Worm (Caenorhabditis elegans): ENCODE results near the gene ttll-15.

The ttll-15 gene

DNA sequence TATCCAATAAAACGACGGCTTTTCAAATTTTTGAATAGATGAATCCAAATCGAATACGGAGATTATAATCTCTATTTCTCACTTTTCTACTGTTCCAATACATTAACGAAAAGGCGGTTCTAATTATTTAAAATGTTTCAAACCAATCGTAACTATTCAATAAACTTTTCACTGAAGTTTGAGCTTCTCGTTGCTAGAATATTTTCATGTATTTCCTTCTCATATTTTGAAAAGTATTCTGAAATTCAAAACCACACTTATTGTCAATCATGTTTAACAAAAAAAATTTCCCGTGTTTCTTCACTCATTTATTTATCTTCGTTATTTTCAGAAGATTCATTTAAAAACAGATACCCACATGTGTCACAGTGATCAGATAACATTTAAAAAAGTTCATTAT is 44.5 kb downstream of the ttll-15 start, which contains the start of gene F15H10.8:
TSS of gene F15H10.8 (minus strand) at position 101 of the 400 bp plus-strand sequence.
- TF ChIP-seq eor-1 (tag; optimal IDR thresholded peaks at IDR 0.05) (no peak), unc-39 (tag; optimal IDR thresholded peaks at IDR 0.05) (no peak), snpc-4 (tag; optimal IDR thresholded peaks at IDR 0.05) (no peak), ZK546.5 (tag; optimal IDR thresholded peaks at IDR 0.05) (no peak), nhr-43 (tag; optimal IDR thresholded peaks at IDR 0.05; ENCODE audit: poor library complexity, severe bottlenecking) (no peak), ceh-82 (tag; optimal IDR thresholded peaks at IDR 0.05) (no peak), nhr-25 (tag; optimal IDR thresholded peaks at IDR 0.05) (no peak), ceh-28 (tag; optimal IDR thresholded peaks at IDR 0.05) (no peak), nhr-28 (tag; optimal IDR thresholded peaks at IDR 0.05) (no peak), egl-27 (tag; optimal IDR thresholded peaks at IDR 0.05) (no peak), fkh-10 (GFP tag; optimal IDR thresholded peaks at IDR 0.05) (no peak), elt-3 (tag; optimal IDR thresholded peaks at IDR 0.05) (no peak), ceh-16 (tag; optimal IDR thresholded peaks at IDR 0.05) (no peak), unc-62 (GFP tag; optimal IDR thresholded peaks at IDR 0.05) (no peak), hmg-11 (tag; optimal IDR thresholded peaks at IDR 0.05) (no peak), zag-1 (tag; optimal IDR thresholded peaks at IDR 0.05) (no peak), aly-2 (tag; optimal IDR thresholded peaks at IDR 0.05) (no peak)

DNA sequence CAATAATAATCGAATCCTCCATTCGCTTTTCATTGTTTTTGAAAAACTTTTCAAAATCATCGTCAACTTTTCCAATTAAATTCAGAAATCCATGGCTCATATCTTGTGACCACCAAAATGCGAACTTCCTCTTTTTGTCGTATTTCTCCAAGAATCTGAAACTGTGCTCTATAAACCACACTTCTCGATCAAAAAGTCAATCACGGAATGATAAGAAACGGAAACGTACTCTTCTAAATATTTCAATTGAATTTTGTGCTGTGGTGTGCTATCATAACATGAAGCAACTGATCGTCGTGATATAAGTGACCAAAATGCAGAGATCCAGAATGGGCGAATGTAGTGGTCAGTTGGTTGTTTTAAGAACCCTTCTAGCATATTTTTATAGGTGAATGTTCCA is 46.4 kb downstream of the ttll-15 start:
- TF ChIP-seq egl-5 (tag; optimal IDR thresholded peaks at IDR 0.05) (no peak), elt-3 (tag; optimal IDR thresholded peaks at IDR 0.05) (no peak), elt-1 (tag; optimal IDR thresholded peaks at IDR 0.05) (no peak), nhr-12 (tag; optimal IDR thresholded peaks at IDR 0.05) (no peak), lin-39 (tag; optimal IDR thresholded peaks at IDR 0.05) (no peak), nhr-67 (tag; optimal IDR thresholded peaks at IDR 0.05) (no peak), lsy-12 (tag; optimal IDR thresholded peaks at IDR 0.05) (no peak), ceh-82 (tag; optimal IDR thresholded peaks at IDR 0.05) (no peak), nhr-25 (tag; optimal IDR thresholded peaks at IDR 0.05) (no peak), elt-2 (tag; optimal IDR thresholded peaks at IDR 0.05) (no peak), unc-39 (tag; optimal IDR thresholded peaks at IDR 0.05) (no peak), ceh-9 (tag; optimal IDR thresholded peaks at IDR 0.05) (no peak), mdl-1 (tag; optimal IDR thresholded peaks at IDR 0.05) (no peak), ZK546.5 (tag; optimal IDR thresholded peaks at IDR 0.05) (no peak), aly-2 (tag; optimal IDR thresholded peaks at IDR 0.05) (no peak), zag-1 (tag; optimal IDR thresholded peaks at IDR 0.05) (no peak), nfya-1 (tag; optimal IDR thresholded peaks at IDR 0.05; ENCODE audit: insufficient read depth) (no peak)

DNA sequence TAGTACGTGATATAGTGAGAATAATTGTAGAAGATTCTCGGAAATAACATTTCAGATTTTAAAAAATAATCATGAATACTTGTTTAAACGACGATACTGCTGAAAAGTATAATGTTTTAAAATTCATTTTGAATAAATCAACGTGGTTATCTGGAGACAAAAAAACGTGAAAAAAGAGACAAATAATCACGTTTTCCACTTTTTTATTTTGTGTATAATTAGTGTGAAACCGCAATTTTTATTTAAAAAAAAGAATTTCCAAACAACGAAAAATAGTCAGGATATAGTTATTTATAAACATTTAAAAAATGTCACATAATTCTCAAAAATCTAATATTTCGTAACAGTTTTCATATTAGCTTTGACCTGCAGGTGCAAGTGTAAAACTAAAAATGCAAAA is 48.0 kb downstream of the ttll-15 start, which contains the start of gene F15H10.7:
TSS of gene F15H10.7 (minus strand) at position 101 of the 400 bp plus-strand sequence.
- TF ChIP-seq egl-5 (tag; optimal IDR thresholded peaks at IDR 0.05) (no peak), ztf-11 (tag; optimal IDR thresholded peaks at IDR 0.05) (no peak), hmg-11 (tag; optimal IDR thresholded peaks at IDR 0.05) (no peak), mml-1 (tag; optimal IDR thresholded peaks at IDR 0.05) (no peak), fkh-10 (GFP tag; optimal IDR thresholded peaks at IDR 0.05) (no peak), R02D3.7 (tag; optimal IDR thresholded peaks at IDR 0.05) (no peak), mdl-1 (tag; optimal IDR thresholded peaks at IDR 0.05) (no peak), ceh-16 (tag; optimal IDR thresholded peaks at IDR 0.05) (no peak), ama-1 (optimal IDR thresholded peaks at IDR 0.05) (no peak), ceh-82 (tag; optimal IDR thresholded peaks at IDR 0.05) (no peak), unc-39 (tag; optimal IDR thresholded peaks at IDR 0.05) (no peak), skn-1 (tag; optimal IDR thresholded peaks at IDR 0.05) (no peak), nhr-67 (tag; optimal IDR thresholded peaks at IDR 0.05) (no peak), elt-3 (tag; optimal IDR thresholded peaks at IDR 0.05) (no peak), fos-1 (tag; optimal IDR thresholded peaks at IDR 0.05) (no peak), snpc-4 (tag; optimal IDR thresholded peaks at IDR 0.05) (no peak), lin-39 (tag; optimal IDR thresholded peaks at IDR 0.05) (no peak), ZK546.5 (tag; optimal IDR thresholded peaks at IDR 0.05) (no peak), tbx-2 (tag; optimal IDR thresholded peaks at IDR 0.05) (no peak)

DNA sequence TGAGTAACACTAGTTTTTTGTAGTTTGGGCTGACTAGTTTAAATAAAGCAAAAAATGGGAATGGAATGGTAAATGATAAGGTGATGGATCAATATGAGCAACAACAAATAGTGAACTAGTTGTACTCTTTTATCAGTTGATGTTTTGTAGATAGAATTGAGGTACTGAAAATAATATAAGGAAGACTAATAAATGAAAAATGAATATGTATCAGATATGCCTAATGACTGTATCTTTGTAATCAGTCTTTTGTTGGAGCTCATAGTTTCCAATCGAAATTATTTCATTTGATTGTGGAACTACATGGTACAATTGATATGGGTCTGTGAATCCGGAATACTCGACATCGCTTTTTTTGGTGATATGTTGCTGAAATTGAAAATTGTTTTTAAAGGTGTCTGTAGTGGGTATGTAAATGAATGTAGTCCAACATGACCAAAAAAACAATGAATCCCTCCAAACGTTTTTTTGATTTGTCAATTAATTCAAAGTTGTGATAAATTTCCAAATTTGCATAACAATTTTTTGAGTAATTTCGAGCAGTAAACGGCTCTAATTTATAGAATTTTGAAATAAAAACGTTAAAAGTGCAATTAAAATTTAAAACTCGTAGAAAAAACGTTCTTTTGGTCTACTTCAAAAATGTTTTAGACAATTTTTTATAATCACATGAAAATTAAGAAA is 51.8 kb downstream of the ttll-15 start, which contains the start of gene F15H10.12:
TSS of gene F15H10.12 (minus strand) at position 51 of the 684 bp plus-strand sequence.
- TF ChIP-seq nhr-11 (tag; optimal IDR thresholded peaks at IDR 0.05) = no peak
- TF ChIP-seq mml-1 (tag; optimal IDR thresholded peaks at IDR 0.05) = no peak
- TF ChIP-seq nhr-12 (tag; optimal IDR thresholded peaks at IDR 0.05) = no peak
- TF ChIP-seq nhr-23 (tag; optimal IDR thresholded peaks at IDR 0.05) = no peak
- TF ChIP-seq unc-62 (GFP tag; optimal IDR thresholded peaks at IDR 0.05) = no peak
- no peak for TF ChIP-seq zag-1 (tag; optimal IDR thresholded peaks at IDR 0.05)
- no peak for TF ChIP-seq egl-5 (tag; optimal IDR thresholded peaks at IDR 0.05)
- no peak for TF ChIP-seq daf-12 (tag; optimal IDR thresholded peaks at IDR 0.05)
- TF ChIP-seq ceh-16 (tag; optimal IDR thresholded peaks at IDR 0.05) = no peak
- no peak for TF ChIP-seq ceh-9 (tag; optimal IDR thresholded peaks at IDR 0.05)
- no peak for TF ChIP-seq lin-39 (tag; optimal IDR thresholded peaks at IDR 0.05)
- no peak for TF ChIP-seq elt-2 (tag; optimal IDR thresholded peaks at IDR 0.05)
- no peak for TF ChIP-seq eor-1 (tag; optimal IDR thresholded peaks at IDR 0.05)
- TF ChIP-seq R02D3.7 (tag; optimal IDR thresholded peaks at IDR 0.05) = no peak
- TF ChIP-seq elt-1 (tag; optimal IDR thresholded peaks at IDR 0.05) = no peak
- TF ChIP-seq pha-4 (tag; optimal IDR thresholded peaks at IDR 0.05) = no peak
- TF ChIP-seq ceh-28 (tag; optimal IDR thresholded peaks at IDR 0.05) = no peak
- TF ChIP-seq lin-15B (tag; optimal IDR thresholded peaks at IDR 0.05) = no peak
- TF ChIP-seq ZK546.5 (tag; optimal IDR thresholded peaks at IDR 0.05) = no peak

Data from whole organism, L3 larva.